Fruit fly (Drosophila melanogaster): ENCODE measurements around the gene Grl65a.

Grl65a gene

dm6 chr3L:6667716-6668115 lies at the start of gene Grl65a:
Gene Grl65a (minus strand): TSS chr3L:6667816.
- TF ChIP-seq noc (tag; optimal IDR thresholded peaks at IDR 0.05), result no peak

dm6 chr3L:6708995-6709606 lies 41.5 kb upstream of the Grl65a start:
- no peak for TF ChIP-seq noc (tag; optimal IDR thresholded peaks at IDR 0.05)

- peak; percentile 52 for TF ChIP-seq noc (tag; optimal IDR thresholded peaks at IDR 0.05)
Measured at dm6 chr3L:6706723-6707591, 39.3 kb upstream of the Grl65a start.

dm6 chr3L:6705865-6706264 lies 38.2 kb upstream of the Grl65a start:
- TF ChIP-seq noc (tag; optimal IDR thresholded peaks at IDR 0.05), result no peak

dm6 chr3L:6704468-6705056 lies 36.9 kb upstream of the Grl65a start, which contains the start of gene CG8519:
Gene CG8519 (plus strand): TSS chr3L:6704860.
- TF ChIP-seq noc (tag; optimal IDR thresholded peaks at IDR 0.05), result no peak

- no peak for TF ChIP-seq noc (tag; optimal IDR thresholded peaks at IDR 0.05)
Measured at dm6 chr3L:6703368-6703807, 35.8 kb upstream of the Grl65a start, which contains the start of gene SP1173. Gene SP1173 (minus strand): TSS chr3L:6703521.

- no peak for TF ChIP-seq noc (tag; optimal IDR thresholded peaks at IDR 0.05)
Measured at dm6 chr3L:6700962-6701477, 33.4 kb upstream of the Grl65a start.

dm6 chr3L:6697353-6697752 lies 29.7 kb upstream of the Grl65a start:
- no peak for TF ChIP-seq noc (tag; optimal IDR thresholded peaks at IDR 0.05)

dm6 chr3L:6694181-6694580 lies 26.6 kb upstream of the Grl65a start:
- no peak for TF ChIP-seq noc (tag; optimal IDR thresholded peaks at IDR 0.05)

- no peak for TF ChIP-seq noc (tag; optimal IDR thresholded peaks at IDR 0.05)
Measured at dm6 chr3L:6693191-6693590, 25.6 kb upstream of the Grl65a start.

- no peak for TF ChIP-seq noc (tag; optimal IDR thresholded peaks at IDR 0.05)
Measured at dm6 chr3L:6688920-6689319, 21.3 kb upstream of the Grl65a start.

- no peak for TF ChIP-seq noc (tag; optimal IDR thresholded peaks at IDR 0.05)
Measured at dm6 chr3L:6665541-6665940, 2.1 kb downstream of the Grl65a start, which contains the start of gene eIF4E4. Gene eIF4E4 (minus strand): TSS chr3L:6665641.

dm6 chr3L:6623669-6624204 lies 43.9 kb downstream of the Grl65a start, which contains the start of gene GluRIA:
Gene GluRIA (plus strand): TSS chr3L:6624032.
- TF ChIP-seq noc (tag; optimal IDR thresholded peaks at IDR 0.05), result no peak

dm6 chr3L:6619060-6619459 lies 48.6 kb downstream of the Grl65a start:
- TF ChIP-seq noc (tag; optimal IDR thresholded peaks at IDR 0.05), result no peak

Measured in whole organism, larva.